Fruit fly (Drosophila melanogaster): ENCODE measurements around the gene Pgant2.

- TF ChIP-seq EcR (GFP tag; optimal IDR thresholded peaks at IDR 0.05) (no peak), Dll (optimal IDR thresholded peaks at IDR 0.05) (no peak), usp (GFP tag; optimal IDR thresholded peaks at IDR 0.05) (no peak)
These were observed 69.5 kb downstream of the Pgant2 start, which contains the start of gene CG8838 for dm6 chr2L:3356790-3357696.
